Worm (Caenorhabditis elegans) whole organism, L2 larva: Measurements from ENCODE around the gene C46C2.6.

ENCODE experiments used
- R02D3.7 ChIP-seq: fragments of 150-350 bp; optimal IDR thresholded peaks from 2 replicates; lab custom pipeline; 2014; ENCODE audit warnings: missing biosample characterization, missing genetic modification characterization
- ZK546.5 ChIP-seq: sonication (generic microtip); optimal IDR thresholded peaks from 2 replicates; lab custom pipeline; 2017; ENCODE audit warnings: missing biosample characterization, missing genetic modification characterization
- aly-2 ChIP-seq: fragments of 150-350 bp; optimal IDR thresholded peaks from 2 replicates; lab custom pipeline; 2014; ENCODE audit warnings: missing biosample characterization, missing genetic modification characterization
- ceh-16 ChIP-seq: fragments of 150-350 bp; optimal IDR thresholded peaks from 2 replicates; lab custom pipeline; 2014; ENCODE audit warnings: missing biosample characterization, missing genetic modification characterization
- egl-27 ChIP-seq: sonication (generic microtip); optimal IDR thresholded peaks from 3 replicates; lab custom pipeline; 2017; ENCODE audit warnings: missing biosample characterization, missing genetic modification reagents, missing genetic modification characterization
- lin-39 ChIP-seq: fragments of 150-350 bp; optimal IDR thresholded peaks from 2 replicates; lab custom pipeline; 2014; ENCODE audit warnings: missing biosample characterization, missing genetic modification reagents, missing genetic modification characterization
- nhr-12 ChIP-seq: fragments of 150-350 bp; optimal IDR thresholded peaks from 2 replicates; lab custom pipeline; 2014; ENCODE audit warnings: missing biosample characterization, missing genetic modification characterization
- nhr-21 ChIP-seq: fragments of 150-350 bp; optimal IDR thresholded peaks from 2 replicates; lab custom pipeline; 2014; ENCODE audit warnings: missing biosample characterization, missing genetic modification characterization
- nhr-6 ChIP-seq: fragments of 150-350 bp; optimal IDR thresholded peaks from 2 replicates; lab custom pipeline; 2014; ENCODE audit warnings: missing biosample characterization, missing genetic modification characterization
- nhr-77 ChIP-seq: fragments of 150-350 bp; optimal IDR thresholded peaks from 2 replicates; lab custom pipeline; 2014; ENCODE audit warnings: missing biosample characterization, missing genetic modification characterization
- unc-62 ChIP-seq: fragments of 150-350 bp; optimal IDR thresholded peaks from 2 replicates; lab custom pipeline; 2014; ENCODE audit warnings: missing biosample characterization, missing genetic modification reagents, missing genetic modification characterization
- ztf-4 ChIP-seq: fragments of 150-350 bp; optimal IDR thresholded peaks from 2 replicates; lab custom pipeline; 2014; ENCODE audit warnings: missing biosample characterization, missing genetic modification characterization

ce11 chrIV:9210841-9211240 is 1.4 kb upstream of the C46C2.6 start:
- TF ChIP-seq nhr-6 (tag; lab: Kevin White, UChicago) (no peak), ztf-4 (tag; lab: Kevin White, UChicago) (no peak), aly-2 (tag; lab: Kevin White, UChicago) (no peak), egl-27 (tag; lab: Kevin White, UChicago) (no peak), lin-39 (tag; lab: Kevin White, UChicago) (no peak), nhr-77 (no peak), R02D3.7 (tag; lab: Kevin White, UChicago) (no peak), unc-62 (GFP tag; lab: Kevin White, UChicago) (no peak), nhr-21 (tag; lab: Kevin White, UChicago) (no peak), ceh-16 (tag; lab: Kevin White, UChicago) (no peak), nhr-12 (tag; lab: Kevin White, UChicago) (no peak), ZK546.5 (tag; lab: Kevin White, UChicago) (no peak)
